Worm (Caenorhabditis elegans): ENCODE results near the gene C14E2.11.

C14E2.11 gene

ce11 chrX:1853596-1853995 lies 52.3 kb downstream of the C14E2.11 start, which contains the start of gene T26C11.9:
T26C11.9 (minus strand) TSS chrX:1853849.
- TF ChIP-seq aly-2 (tag; optimal IDR thresholded peaks at IDR 0.05) = no peak
- TF ChIP-seq nhr-25 (tag; optimal IDR thresholded peaks at IDR 0.05) = peak; percentile 27
- TF ChIP-seq pha-4 (tag; optimal IDR thresholded peaks at IDR 0.05) = peak; percentile 45
- TF ChIP-seq hmg-11 (tag; optimal IDR thresholded peaks at IDR 0.05) = peak; percentile 75
- no peak for TF ChIP-seq nhr-76 (tag; optimal IDR thresholded peaks at IDR 0.05)
- TF ChIP-seq nfya-1 (tag; optimal IDR thresholded peaks at IDR 0.05; ENCODE audit: insufficient read depth) = peak; percentile 52
- peak; percentile 75 for TF ChIP-seq lin-15B (tag; optimal IDR thresholded peaks at IDR 0.05)
- peak; percentile 73 for TF ChIP-seq ceh-28 (tag; optimal IDR thresholded peaks at IDR 0.05)
- TF ChIP-seq nhr-23 (tag; optimal IDR thresholded peaks at IDR 0.05) = peak; percentile 22
- no peak for TF ChIP-seq unc-39 (tag; optimal IDR thresholded peaks at IDR 0.05)
- no peak for TF ChIP-seq R02D3.7 (tag; optimal IDR thresholded peaks at IDR 0.05)
